Worm (Caenorhabditis elegans) whole organism, late embryonic: ENCODE measurements around the gene C35B1.5.

Experiments used
- C08G9.2 ChIP-seq: sonication (generic microtip); optimal IDR thresholded peaks from 2 replicates; lab custom pipeline; 2016; ENCODE audit warnings: mild to moderate bottlenecking, missing genetic modification characterization, moderate library complexity, missing compliant biosample characterization
- F13H6.1 ChIP-seq: sonication (generic microtip); optimal IDR thresholded peaks from 2 replicates; lab custom pipeline; 2016; ENCODE audit warnings: missing genetic modification characterization, missing compliant biosample characterization
- K09A11.1 ChIP-seq: sonication (generic microtip); optimal IDR thresholded peaks from 2 replicates; lab custom pipeline; 2017; ENCODE audit warnings: antibody characterized with exemption, mild to moderate bottlenecking, missing genetic modification characterization, missing compliant biosample characterization; ENCODE audit not compliant: insufficient read depth
- T23F11.4 ChIP-seq: fragments of 200-800 bp; sonication (Bioruptor generic); optimal IDR thresholded peaks from 2 replicates; lab custom pipeline; 2018; ENCODE audit warnings: mild to moderate bottlenecking, missing genetic modification characterization, missing compliant biosample characterization
- Y22D7AL.16 ChIP-seq: sonication (generic microtip); optimal IDR thresholded peaks from 2 replicates; lab custom pipeline; 2016; ENCODE audit warnings: missing genetic modification characterization, missing compliant biosample characterization
- ama-1 ChIP-seq: fragments of 150-350 bp; optimal IDR thresholded peaks from 2 replicates; lab custom pipeline; 2014
- ceh-14 ChIP-seq: sonication (generic microtip); optimal IDR thresholded peaks from 2 replicates; lab custom pipeline; 2016; ENCODE audit warnings: missing genotype, missing genetic modification characterization, missing compliant biosample characterization
- ceh-18 ChIP-seq: sonication (generic microtip); optimal IDR thresholded peaks from 2 replicates; lab custom pipeline; 2016; ENCODE audit warnings: missing genetic modification characterization, missing compliant biosample characterization
- ceh-19 ChIP-seq: fragments of 200-800 bp; sonication (Bioruptor generic); optimal IDR thresholded peaks from 2 replicates; lab custom pipeline; 2018; ENCODE audit warnings: mild to moderate bottlenecking, missing genetic modification characterization, missing compliant biosample characterization
- ceh-2 ChIP-seq: sonication (generic microtip); optimal IDR thresholded peaks from 2 replicates; lab custom pipeline; 2016; ENCODE audit warnings: missing genotype, missing genetic modification characterization, missing compliant biosample characterization
- ceh-22 ChIP-seq: sonication (generic microtip); optimal IDR thresholded peaks from 2 replicates; lab custom pipeline; 2017; ENCODE audit warnings: missing biosample characterization, missing genetic modification characterization
- ceh-24 ChIP-seq: sonication (generic microtip); optimal IDR thresholded peaks from 2 replicates; lab custom pipeline; 2016; ENCODE audit warnings: mild to moderate bottlenecking, missing genetic modification characterization, missing compliant biosample characterization
- ceh-30 ChIP-seq: fragments of 150-350 bp; optimal IDR thresholded peaks from 2 replicates; lab custom pipeline; 2014; ENCODE audit warnings: missing biosample characterization, missing genetic modification characterization
- ceh-31 ChIP-seq: sonication (generic microtip); optimal IDR thresholded peaks from 2 replicates; lab custom pipeline; 2016; ENCODE audit warnings: missing genetic modification characterization, missing compliant biosample characterization
- ceh-34 ChIP-seq: sonication (generic microtip); optimal IDR thresholded peaks from 2 replicates; lab custom pipeline; 2016; ENCODE audit warnings: mild to moderate bottlenecking, missing genetic modification characterization, missing compliant biosample characterization
- ceh-9 ChIP-seq: sonication (generic microtip); optimal IDR thresholded peaks from 2 replicates; lab custom pipeline; 2016; ENCODE audit warnings: mild to moderate bottlenecking, missing genetic modification characterization, inconsistent platforms, missing compliant biosample characterization
- che-1 ChIP-seq: sonication (generic microtip); optimal IDR thresholded peaks from 2 replicates; lab custom pipeline; 2016; ENCODE audit warnings: mild to moderate bottlenecking, missing genetic modification characterization, missing compliant biosample characterization
- dmd-4 ChIP-seq: sonication (generic microtip); optimal IDR thresholded peaks from 2 replicates; lab custom pipeline; 2016; ENCODE audit warnings: borderline replicate concordance, missing genetic modification characterization, missing compliant biosample characterization
- dve-1 ChIP-seq: sonication (generic microtip); optimal IDR thresholded peaks from 2 replicates; lab custom pipeline; 2017; ENCODE audit warnings: antibody characterized with exemption, mild to moderate bottlenecking, missing genetic modification characterization, missing compliant biosample characterization
- elt-2 ChIP-seq: sonication (generic microtip); optimal IDR thresholded peaks from 2 replicates; lab custom pipeline; 2016; ENCODE audit warnings: missing genetic modification reagents, missing genetic modification characterization, missing compliant biosample characterization
- elt-4 ChIP-seq: sonication (generic microtip); optimal IDR thresholded peaks from 2 replicates; lab custom pipeline; 2016; ENCODE audit warnings: missing genetic modification characterization, missing compliant biosample characterization
- eyg-1 ChIP-seq: sonication (generic microtip); optimal IDR thresholded peaks from 2 replicates; lab custom pipeline; 2016; ENCODE audit warnings: missing genotype, missing genetic modification characterization, missing compliant biosample characterization
- fax-1 ChIP-seq: sonication (generic microtip); optimal IDR thresholded peaks from 2 replicates; lab custom pipeline; 2016; ENCODE audit warnings: missing genotype, missing genetic modification characterization, missing compliant biosample characterization
- gmeb-2 ChIP-seq: sonication (generic microtip); optimal IDR thresholded peaks from 2 replicates; lab custom pipeline; 2016; ENCODE audit warnings: missing genetic modification characterization, inconsistent platforms, missing compliant biosample characterization
- hlh-13 ChIP-seq: fragments of 200-800 bp; sonication (Bioruptor generic); optimal IDR thresholded peaks from 2 replicates; lab custom pipeline; 2018; ENCODE audit warnings: mild to moderate bottlenecking, missing genetic modification characterization, missing compliant biosample characterization
- hlh-6 ChIP-seq: sonication (generic microtip); optimal IDR thresholded peaks from 2 replicates; lab custom pipeline; 2016; ENCODE audit warnings: missing genotype, missing genetic modification characterization, missing compliant biosample characterization
- madf-2 ChIP-seq: sonication (generic microtip); optimal IDR thresholded peaks from 2 replicates; lab custom pipeline; 2017; ENCODE audit warnings: missing genetic modification characterization, missing compliant biosample characterization
- nfya-1 ChIP-seq: sonication (generic microtip); optimal IDR thresholded peaks from 2 replicates; lab custom pipeline; 2017; ENCODE audit warnings: missing genetic modification characterization, mild to moderate bottlenecking, missing compliant biosample characterization, antibody characterized with exemption, moderate library complexity
- nhr-11 ChIP-seq: fragments of 150-350 bp; optimal IDR thresholded peaks from 2 replicates; lab custom pipeline; 2014; ENCODE audit warnings: missing biosample characterization, missing genetic modification characterization
- nhr-232 ChIP-seq: sonication (generic microtip); optimal IDR thresholded peaks from 2 replicates; lab custom pipeline; 2016; ENCODE audit warnings: missing genetic modification characterization, missing compliant biosample characterization
- npax-4 ChIP-seq: sonication (generic microtip); optimal IDR thresholded peaks from 2 replicates; lab custom pipeline; 2016; ENCODE audit warnings: missing genetic modification characterization, missing compliant biosample characterization
- odd-2 ChIP-seq: sonication (generic microtip); optimal IDR thresholded peaks from 2 replicates; lab custom pipeline; 2017; ENCODE audit warnings: antibody characterized with exemption, mild to moderate bottlenecking, missing genetic modification characterization, missing compliant biosample characterization
- pag-3 ChIP-seq: sonication (generic microtip); optimal IDR thresholded peaks from 2 replicates; lab custom pipeline; 2016; ENCODE audit warnings: missing compliant biosample characterization, missing genetic modification characterization, borderline replicate concordance
- pha-2 ChIP-seq: sonication (generic microtip); optimal IDR thresholded peaks from 2 replicates; lab custom pipeline; 2017; ENCODE audit warnings: mild to moderate bottlenecking, missing genetic modification characterization, missing compliant biosample characterization
- pros-1 ChIP-seq: fragments of 150-350 bp; optimal IDR thresholded peaks from 2 replicates; lab custom pipeline; 2014; ENCODE audit warnings: missing biosample characterization, missing genetic modification reagents, missing genetic modification characterization
- ref-2 ChIP-seq: sonication (generic microtip); optimal IDR thresholded peaks from 2 replicates; lab custom pipeline; 2016; ENCODE audit warnings: missing genetic modification characterization, missing compliant biosample characterization
- rnt-1 ChIP-seq: sonication (generic microtip); optimal IDR thresholded peaks from 2 replicates; lab custom pipeline; 2016; ENCODE audit warnings: missing genetic modification characterization, missing compliant biosample characterization
- sox-2 ChIP-seq: fragments of 200-800 bp; sonication (Bioruptor generic); IDR thresholded peaks from 2 replicates; pipeline ENCODE4 v1.3.6; 2022; ENCODE audit warnings: missing genetic modification reagents, missing genetic modification characterization, missing compliant biosample characterization
- sox-4 ChIP-seq: sonication (generic microtip); optimal IDR thresholded peaks from 2 replicates; lab custom pipeline; 2017; ENCODE audit warnings: mild to moderate bottlenecking, missing genetic modification characterization, inconsistent platforms, missing compliant biosample characterization
- tbx-2 ChIP-seq: sonication (generic microtip); optimal IDR thresholded peaks from 2 replicates; lab custom pipeline; 2016; ENCODE audit warnings: missing genetic modification characterization, missing compliant biosample characterization
- tbx-7 ChIP-seq: sonication (generic microtip); optimal IDR thresholded peaks from 2 replicates; lab custom pipeline; 2016; ENCODE audit warnings: missing genotype, missing genetic modification characterization, missing compliant biosample characterization
- ttx-3 ChIP-seq: sonication (generic microtip); optimal IDR thresholded peaks from 2 replicates; lab custom pipeline; 2016; ENCODE audit warnings: missing genetic modification reagents, missing genetic modification characterization, missing compliant biosample characterization
- unc-3 ChIP-seq, 2 experiments: fragments of 200-800 bp in 1 of 2; sonication (Bioruptor generic) in 1 of 2; sonication (generic microtip) in 1 of 2; conservative IDR thresholded peaks in 1 of 2; optimal IDR thresholded peaks in 1 of 2; 2 replicates each; pipeline versions ENCODE4 v1.3.6 to Lab custom; 2016 to 2022; ENCODE audit warnings: missing compliant biosample characterization in 2 of 2, missing genetic modification characterization in 2 of 2, missing genetic modification reagents in 1 of 2
- unc-42 ChIP-seq: sonication (generic microtip); optimal IDR thresholded peaks from 2 replicates; lab custom pipeline; 2016; ENCODE audit warnings: missing genotype, missing genetic modification characterization, missing compliant biosample characterization
- unc-55 ChIP-seq: sonication (generic microtip); optimal IDR thresholded peaks from 2 replicates; lab custom pipeline; 2017; ENCODE audit warnings: missing biosample characterization, missing genetic modification reagents, missing genetic modification characterization
- unc-86 ChIP-seq: sonication (generic microtip); optimal IDR thresholded peaks from 2 replicates; lab custom pipeline; 2016; ENCODE audit warnings: missing genetic modification characterization, missing compliant biosample characterization

Gene C35B1.5

ce11 chrIV:4052274-4052673 is 31.7 kb downstream of the C35B1.5 start:
- peak; percentile 75 for TF ChIP-seq unc-42 (tag; lab: Kevin White, UChicago)
- TF ChIP-seq Y22D7AL.16 (tag; lab: Kevin White, UChicago): no peak

DNA sequence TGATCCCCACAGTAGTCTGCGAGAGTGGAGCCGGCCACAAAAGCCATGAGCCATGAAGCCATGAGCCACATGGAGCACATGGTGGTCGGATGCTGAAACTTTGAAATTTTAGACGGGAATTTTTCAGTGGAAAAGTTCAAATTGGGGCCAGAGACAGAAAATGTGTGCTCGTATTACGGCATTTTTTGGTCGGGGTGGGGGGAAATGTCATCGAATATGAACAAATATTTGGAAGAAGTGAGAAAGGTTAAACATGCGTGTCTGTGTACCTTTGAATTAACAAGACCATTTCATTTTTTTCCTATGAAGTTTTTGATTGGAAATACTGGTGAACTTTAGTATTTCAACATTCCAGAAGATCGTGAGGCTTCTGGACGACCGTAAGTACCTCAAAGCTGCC is 32.5 kb downstream of the C35B1.5 start, which contains the start of gene wrt-5:
TSS of gene wrt-5 (minus strand) at position 101 of the 400 bp plus-strand sequence.
- TF ChIP-seq unc-42 (tag; lab: Kevin White, UChicago): no peak
- no peak for TF ChIP-seq tbx-7
- TF ChIP-seq pag-3 (tag; lab: Kevin White, UChicago): no peak
- TF ChIP-seq ceh-31 (tag; lab: Kevin White, UChicago): no peak
- no peak for TF ChIP-seq hlh-6 (tag; lab: Kevin White, UChicago)
- no peak for TF ChIP-seq eyg-1
- no peak for TF ChIP-seq ceh-24 (tag; lab: Kevin White, UChicago)
- TF ChIP-seq nhr-232 (tag; lab: Kevin White, UChicago): no peak
- TF ChIP-seq nhr-11 (tag; lab: Kevin White, UChicago): no peak
- no peak for TF ChIP-seq ama-1 (lab: Kevin White, UChicago)
- TF ChIP-seq gmeb-2 (tag; lab: Kevin White, UChicago): no peak
- TF ChIP-seq, all 69 proteins: peak for 0

DNA sequence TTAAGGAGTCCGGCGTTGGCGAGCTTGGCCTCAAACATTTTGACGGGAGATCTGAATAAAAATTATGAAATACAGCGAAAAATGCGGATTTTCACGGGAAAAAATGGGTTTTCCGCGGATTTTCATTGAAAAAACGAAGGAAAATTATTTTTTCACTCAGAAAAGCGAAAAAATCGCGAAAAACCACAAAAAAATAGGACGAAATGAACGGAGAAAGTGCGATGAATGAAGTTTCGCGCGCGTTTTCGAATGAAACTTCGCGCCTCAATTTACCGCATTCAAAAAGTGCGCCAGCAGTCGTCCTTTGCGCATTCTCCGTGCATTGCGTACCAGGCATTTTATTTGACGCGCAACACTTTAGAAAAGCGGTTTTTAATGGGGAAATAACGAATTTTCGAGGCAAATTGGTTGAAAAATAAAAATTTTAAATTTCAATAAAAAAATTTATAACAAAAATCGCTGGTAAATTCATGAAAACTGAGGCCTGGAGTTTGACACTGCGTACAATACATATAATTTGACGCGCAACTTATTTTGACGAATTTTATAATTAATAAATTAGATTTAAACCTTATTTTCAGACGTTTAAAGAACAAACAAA is 34.5 kb downstream of the C35B1.5 start, which contains the start of gene pcn-1:
TSS of gene pcn-1 (minus strand) at position 51 of the 601 bp plus-strand sequence.
- peak; percentile 34 for TF ChIP-seq unc-55 (GFP tag; lab: Kevin White, UChicago)
- TF ChIP-seq pros-1 (tag; lab: Kevin White, UChicago): peak; percentile 40
- TF ChIP-seq ceh-34: peak; percentile 53
- TF ChIP-seq T23F11.4 (GFP tag; lab: Kevin White, UChicago): peak; percentile 38
- TF ChIP-seq ceh-18 (tag; lab: Kevin White, UChicago): peak; percentile 51
- peak; percentile 53 for TF ChIP-seq pha-2 (tag; lab: Kevin White, UChicago)
- no peak for TF ChIP-seq unc-3 (GFP tag; conservative IDR thresholded peaks at IDR 0.05; lab: Robert Waterston, UW)
- TF ChIP-seq unc-3 (tag; optimal IDR thresholded peaks at IDR 0.05; lab: Kevin White, UChicago): no peak
- peak; percentile 21 for TF ChIP-seq ttx-3 (tag; lab: Kevin White, UChicago)
- no peak for TF ChIP-seq gmeb-2 (tag; lab: Kevin White, UChicago)
- peak; percentile 65 for TF ChIP-seq unc-42 (tag; lab: Kevin White, UChicago)
- peak; percentile 75 for TF ChIP-seq ceh-30 (tag; lab: Kevin White, UChicago)
- TF ChIP-seq dve-1 (tag; lab: Kevin White, UChicago): peak; percentile 28
- TF ChIP-seq tbx-2: peak; percentile 62
- TF ChIP-seq K09A11.1 (tag; lab: Kevin White, UChicago): peak; percentile 31
- TF ChIP-seq C08G9.2 (tag; lab: Kevin White, UChicago): peak; percentile 7
- peak; percentile 49 for TF ChIP-seq unc-86 (tag; lab: Kevin White, UChicago)
- TF ChIP-seq ceh-31 (tag; lab: Kevin White, UChicago): peak; percentile 69
- TF ChIP-seq nfya-1: peak; percentile 62
- TF ChIP-seq elt-2 (tag; lab: Kevin White, UChicago): peak; percentile 58
- no peak for TF ChIP-seq npax-4 (tag; lab: Kevin White, UChicago)
- TF ChIP-seq sox-2: no peak
- peak; percentile 71 for TF ChIP-seq madf-2
- peak; percentile 50 for TF ChIP-seq ceh-14 (tag; lab: Kevin White, UChicago)
- TF ChIP-seq ceh-9 (tag; lab: Kevin White, UChicago): no peak
- TF ChIP-seq ref-2 (tag; lab: Kevin White, UChicago): peak; percentile 25
- TF ChIP-seq che-1 (tag; lab: Kevin White, UChicago): peak; percentile 12
- TF ChIP-seq hlh-6 (tag; lab: Kevin White, UChicago): no peak

DNA sequence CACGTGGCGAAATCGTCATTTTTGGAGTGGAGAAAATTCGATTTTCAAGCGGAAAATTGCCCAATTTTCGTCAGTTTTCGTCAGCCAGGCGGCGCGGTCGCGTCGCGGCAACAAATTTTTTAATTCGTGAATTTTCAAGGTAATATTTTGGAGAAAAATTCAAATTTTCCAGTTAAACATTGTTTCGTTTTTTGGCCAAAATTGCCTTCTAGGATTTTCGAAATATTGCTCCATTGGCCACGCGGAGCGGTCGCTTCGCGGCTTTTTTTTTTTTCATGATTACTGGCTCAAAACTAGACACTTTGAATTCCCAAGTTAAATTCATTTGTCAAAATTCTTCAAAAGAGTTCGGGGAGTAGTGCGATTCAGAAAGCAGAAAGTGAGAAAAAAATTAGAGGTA is 36.4 kb downstream of the C35B1.5 start:
- TF ChIP-seq nfya-1 (no peak), ceh-31 (tag; lab: Kevin White, UChicago) (no peak), ceh-19 (GFP tag; lab: Kevin White, UChicago) (no peak), fax-1 (tag; lab: Kevin White, UChicago) (no peak), dmd-4 (tag; lab: Kevin White, UChicago) (no peak), ceh-22 (tag; lab: Kevin White, UChicago) (no peak), eyg-1 (no peak), tbx-7 (no peak), ceh-18 (tag; lab: Kevin White, UChicago) (no peak), hlh-13 (GFP tag; lab: Kevin White, UChicago) (no peak), rnt-1 (tag; lab: Kevin White, UChicago) (no peak), odd-2 (no peak), ceh-2 (tag; lab: Kevin White, UChicago) (no peak), sox-4 (tag; lab: Kevin White, UChicago) (no peak), elt-4 (tag; lab: Kevin White, UChicago) (no peak), F13H6.1 (tag; lab: Kevin White, UChicago) (no peak)
